Worm (Caenorhabditis elegans): ENCODE measurements around the gene F07G11.2.

DNA sequence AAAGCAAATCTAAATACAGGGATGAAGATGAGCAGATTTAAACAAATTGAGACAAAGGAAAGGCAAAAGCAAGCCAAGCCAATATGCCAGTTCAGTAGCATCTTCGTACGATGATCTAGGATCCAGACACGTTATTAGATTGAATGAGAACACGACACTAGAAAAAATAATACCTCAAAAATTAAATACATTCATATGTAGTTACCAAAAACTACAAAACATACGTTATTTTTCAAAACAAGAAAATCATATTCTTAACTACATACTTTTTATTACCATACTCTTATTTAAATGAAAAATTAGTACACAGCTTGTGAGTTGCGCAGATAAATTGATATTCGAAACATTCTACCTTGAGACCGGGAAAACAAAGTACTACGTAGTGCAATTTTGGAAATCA is 8.6 kb downstream of the F07G11.2 start, which contains the start of gene srx-6:
- no peak for TF ChIP-seq mxl-1 (tag; optimal IDR thresholded peaks at IDR 0.05)
- no peak for TF ChIP-seq bed-1 (GFP tag; IDR thresholded peaks at IDR 0.05)
- TF ChIP-seq efl-1 (GFP tag; optimal IDR thresholded peaks at IDR 0.05): no peak
- TF ChIP-seq lin-26 (GFP tag; IDR thresholded peaks at IDR 0.05): no peak
- no peak for TF ChIP-seq ceh-58 (GFP tag; IDR thresholded peaks at IDR 0.05)
- TF ChIP-seq madf-10 (tag; optimal IDR thresholded peaks at IDR 0.05): no peak
